Worm (Caenorhabditis elegans) whole organism, L4 larva: ENCODE measurements around the gene C06E4.5.

Experiments used
- F10B5.3 ChIP-seq: sonication (generic microtip); optimal IDR thresholded peaks from 2 replicates; lab custom pipeline; 2016; ENCODE audit warnings: mild to moderate bottlenecking, missing genetic modification characterization, missing compliant biosample characterization
- F26F4.8 ChIP-seq: fragments of 200-800 bp; sonication (Bioruptor generic); conservative IDR thresholded peaks from 2 replicates; pipeline ENCODE4 v1.3.6; 2022; ENCODE audit warnings: missing genetic modification characterization, missing compliant biosample characterization
- F37D6.2 ChIP-seq: sonication (generic microtip); optimal IDR thresholded peaks from 2 replicates; lab custom pipeline; 2016; ENCODE audit warnings: mild to moderate bottlenecking, missing genetic modification characterization, missing compliant biosample characterization
- T26A8.4 ChIP-seq: fragments of 200-800 bp; sonication (Bioruptor generic); IDR thresholded peaks from 2 replicates; pipeline ENCODE4 v1.3.6; 2022; ENCODE audit warnings: missing genetic modification characterization, missing compliant biosample characterization
- Y48G9A.11 ChIP-seq: fragments of 200-800 bp; sonication (Bioruptor generic); IDR thresholded peaks from 2 replicates; pipeline ENCODE4 v1.3.6; 2022; ENCODE audit warnings: missing genetic modification reagents, missing genetic modification characterization, missing compliant biosample characterization
- Y5F2A.4 ChIP-seq: fragments of 200-800 bp; sonication (Bioruptor generic); optimal IDR thresholded peaks from 2 replicates; lab custom pipeline; 2018; ENCODE audit warnings: mild to moderate bottlenecking, missing genetic modification characterization, missing compliant biosample characterization
- aha-1 ChIP-seq: fragments of 150-350 bp; peaks from one replicate; lab custom pipeline; 2014; ENCODE audit warnings: missing biosample characterization, missing genetic modification characterization
- ama-1 ChIP-seq: fragments of 150-350 bp; optimal IDR thresholded peaks from 2 replicates; lab custom pipeline; 2014; ENCODE audit warnings: inconsistent platforms, mixed read lengths
- arid-1 ChIP-seq: fragments of 200-800 bp; sonication (Bioruptor generic); conservative IDR thresholded peaks from 2 replicates; pipeline ENCODE4 v1.3.6; 2022; ENCODE audit warnings: missing genetic modification reagents, missing genetic modification characterization, missing compliant biosample characterization
- ceh-44 ChIP-seq: fragments of 200-800 bp; sonication (Bioruptor generic); IDR thresholded peaks from 2 replicates; pipeline ENCODE4 v1.3.6; 2022; ENCODE audit warnings: missing genetic modification reagents, missing genetic modification characterization, missing compliant biosample characterization
- ceh-62 ChIP-seq: sonication (generic microtip); optimal IDR thresholded peaks from 2 replicates; lab custom pipeline; 2017; ENCODE audit warnings: missing biosample characterization, missing genetic modification characterization
- ceh-82 ChIP-seq: sonication (generic microtip); optimal IDR thresholded peaks from 2 replicates; lab custom pipeline; 2017; ENCODE audit warnings: missing biosample characterization, missing genetic modification characterization
- ces-1 ChIP-seq: fragments of 150-350 bp; sonication (generic microtip); optimal IDR thresholded peaks from 4 replicates; lab custom pipeline; 2014; ENCODE audit warnings: missing biosample characterization, missing genetic modification reagents, missing genetic modification characterization
- daf-12 ChIP-seq: fragments of 150-350 bp; optimal IDR thresholded peaks from 2 replicates; lab custom pipeline; 2014; ENCODE audit warnings: missing biosample characterization, missing genetic modification reagents, missing genetic modification characterization
- daf-8 ChIP-seq: fragments of 200-800 bp; sonication (Bioruptor generic); IDR thresholded peaks from 2 replicates; pipeline ENCODE4 v1.3.6; 2022; ENCODE audit warnings: missing genetic modification characterization, missing compliant biosample characterization
- dmd-6 ChIP-seq: fragments of 200-800 bp; sonication (Bioruptor generic); IDR thresholded peaks from 2 replicates; pipeline ENCODE4 v1.3.6; 2022; ENCODE audit warnings: missing genetic modification reagents, missing genetic modification characterization, missing compliant biosample characterization
- duxl-1 ChIP-seq: sonication (generic microtip); optimal IDR thresholded peaks from 2 replicates; lab custom pipeline; 2016; ENCODE audit warnings: mild to moderate bottlenecking, missing genetic modification characterization, moderate library complexity, missing compliant biosample characterization; ENCODE audit not compliant: poor library complexity
- dve-1 ChIP-seq: sonication (generic microtip); optimal IDR thresholded peaks from 2 replicates; lab custom pipeline; 2017; ENCODE audit warnings: antibody characterized with exemption, mild to moderate bottlenecking, missing genetic modification characterization, missing compliant biosample characterization; ENCODE audit not compliant: insufficient read depth
- egl-43 ChIP-seq: fragments of 200-800 bp; sonication (Bioruptor generic); IDR thresholded peaks from 2 replicates; pipeline ENCODE4 v1.3.6; 2022; ENCODE audit warnings: missing genetic modification reagents, missing genetic modification characterization, missing compliant biosample characterization
- fkh-10 ChIP-seq: fragments of 150-350 bp; optimal IDR thresholded peaks from 2 replicates; lab custom pipeline; 2014; ENCODE audit warnings: missing biosample characterization, missing genetic modification reagents, missing genetic modification characterization
- fos-1 ChIP-seq: fragments of 150-350 bp; optimal IDR thresholded peaks from 2 replicates; lab custom pipeline; 2014; ENCODE audit warnings: missing biosample characterization, missing genetic modification characterization
- hif-1 ChIP-seq, 2 experiments: sonication (generic microtip); optimal IDR thresholded peaks; 2 replicates each; lab custom pipeline; 2016 to 2017; ENCODE audit warnings: missing compliant biosample characterization in 2 of 2, missing genetic modification characterization in 2 of 2, missing genetic modification reagents in 2 of 2, missing genotype in 2 of 2, mild to moderate bottlenecking in 1 of 2
- hlh-11 ChIP-seq: fragments of 200-800 bp; sonication (Bioruptor generic); optimal IDR thresholded peaks from 2 replicates; lab custom pipeline; 2018; ENCODE audit warnings: mild to moderate bottlenecking, missing genetic modification characterization, missing compliant biosample characterization
- jun-1 ChIP-seq: fragments of 150-350 bp; optimal IDR thresholded peaks from 2 replicates; lab custom pipeline; 2014; ENCODE audit warnings: missing biosample characterization, missing genetic modification reagents, missing genetic modification characterization
- lim-7 ChIP-seq: fragments of 200-800 bp; sonication (Bioruptor generic); IDR thresholded peaks from 2 replicates; pipeline ENCODE4 v1.3.6; 2022; ENCODE audit warnings: missing genetic modification characterization, missing compliant biosample characterization
- lin-1 ChIP-seq: fragments of 200-800 bp; sonication (Bioruptor generic); IDR thresholded peaks from 2 replicates; pipeline ENCODE4 v1.3.6; 2022; ENCODE audit warnings: missing genetic modification reagents, missing genetic modification characterization, missing compliant biosample characterization
- lin-13 ChIP-seq: fragments of 150-350 bp; optimal IDR thresholded peaks from 2 replicates; lab custom pipeline; 2014; ENCODE audit warnings: missing biosample characterization, missing genetic modification reagents, missing genetic modification characterization
- lin-38 ChIP-seq: fragments of 200-800 bp; sonication (Bioruptor generic); IDR thresholded peaks from 2 replicates; pipeline ENCODE4 v1.3.6; 2022; ENCODE audit warnings: missing genetic modification reagents, missing genetic modification characterization, missing compliant biosample characterization
- lin-39 ChIP-seq: fragments of 150-350 bp; optimal IDR thresholded peaks from 2 replicates; lab custom pipeline; 2014; ENCODE audit warnings: missing biosample characterization, missing genetic modification reagents, missing genetic modification characterization
- mdl-1 ChIP-seq, 2 experiments: fragments of 150-350 bp in 1 of 2; sonication (generic microtip) in 1 of 2; optimal IDR thresholded peaks; 2 replicates each; lab custom pipeline; 2014 to 2017; ENCODE audit warnings: missing biosample characterization in 2 of 2, missing genetic modification characterization in 2 of 2
- mdt-29 ChIP-seq: fragments of 200-800 bp; sonication (Bioruptor generic); IDR thresholded peaks from 2 replicates; pipeline ENCODE4 v1.3.6; 2022; ENCODE audit warnings: missing genetic modification reagents, missing genetic modification characterization, missing compliant biosample characterization
- nhr-102 ChIP-seq: sonication (generic microtip); optimal IDR thresholded peaks from 2 replicates; lab custom pipeline; 2016; ENCODE audit warnings: mild to moderate bottlenecking, missing genetic modification characterization, moderate library complexity, missing compliant biosample characterization
- nhr-111 ChIP-seq: fragments of 200-800 bp; sonication (Bioruptor generic); optimal IDR thresholded peaks from 2 replicates; lab custom pipeline; 2018; ENCODE audit warnings: mild to moderate bottlenecking, missing genetic modification characterization, missing compliant biosample characterization
- nhr-237 ChIP-seq: sonication (generic microtip); optimal IDR thresholded peaks from 2 replicates; lab custom pipeline; 2017; ENCODE audit warnings: missing biosample characterization, missing genetic modification characterization
- nhr-42 ChIP-seq: fragments of 200-800 bp; sonication (Bioruptor generic); IDR thresholded peaks from 2 replicates; pipeline ENCODE4 v1.3.6; 2022; ENCODE audit warnings: missing genetic modification characterization, missing compliant biosample characterization
- php-3 ChIP-seq: fragments of 200-800 bp; sonication (Bioruptor generic); IDR thresholded peaks from 2 replicates; pipeline ENCODE4 v1.3.6; 2022; ENCODE audit warnings: missing genetic modification reagents, missing genetic modification characterization, missing compliant biosample characterization
- pqm-1 ChIP-seq: sonication (generic microtip); optimal IDR thresholded peaks from 2 replicates; lab custom pipeline; 2017; ENCODE audit warnings: missing biosample characterization, missing genetic modification characterization
- rbr-2 ChIP-seq: sonication (generic microtip); optimal IDR thresholded peaks from 2 replicates; lab custom pipeline; 2016; ENCODE audit warnings: missing genotype, missing genetic modification characterization, missing compliant biosample characterization
- skn-1 ChIP-seq: fragments of 150-350 bp; optimal IDR thresholded peaks from 2 replicates; lab custom pipeline; 2014; ENCODE audit warnings: missing biosample characterization, missing genetic modification characterization
- snpc-4 ChIP-seq: fragments of 150-350 bp; optimal IDR thresholded peaks from 2 replicates; lab custom pipeline; 2014; ENCODE audit warnings: missing biosample characterization, missing genetic modification characterization
- spr-3 ChIP-seq: fragments of 200-800 bp; sonication (Bioruptor generic); optimal IDR thresholded peaks from 2 replicates; lab custom pipeline; 2018; ENCODE audit warnings: mild to moderate bottlenecking, missing genetic modification characterization, missing compliant biosample characterization
- tag-97 ChIP-seq: fragments of 200-800 bp; sonication (Bioruptor generic); IDR thresholded peaks from 2 replicates; pipeline ENCODE4 v1.3.6; 2022; ENCODE audit warnings: missing genetic modification characterization, missing compliant biosample characterization
- tra-1 ChIP-seq: fragments of 200-800 bp; sonication (Bioruptor generic); IDR thresholded peaks from 2 replicates; pipeline ENCODE4 v1.3.6; 2022; ENCODE audit warnings: missing genetic modification reagents, missing genetic modification characterization, missing compliant biosample characterization
- unc-130 ChIP-seq: sonication (generic microtip); optimal IDR thresholded peaks from 2 replicates; lab custom pipeline; 2016; ENCODE audit warnings: missing genetic modification reagents, missing genetic modification characterization, missing compliant biosample characterization
- unc-39 ChIP-seq: sonication (generic microtip); optimal IDR thresholded peaks from 2 replicates; lab custom pipeline; 2017; ENCODE audit warnings: missing biosample characterization, missing genetic modification characterization
- unc-62 ChIP-seq, 3 experiments: fragments of 150-350 bp in 1 of 3; sonication (generic microtip); optimal IDR thresholded peaks in 2 of 3; peaks in 1 of 3; 1 replicate in 1 of 3; 2 replicates in 2 of 3; lab custom pipeline; 2014 to 2017; ENCODE audit warnings: missing biosample characterization in 3 of 3, missing genetic modification characterization in 3 of 3, missing genetic modification reagents in 3 of 3, missing genotype in 1 of 3
- vab-7 ChIP-seq: fragments of 200-800 bp; sonication (Bioruptor generic); IDR thresholded peaks from 2 replicates; pipeline ENCODE4 v1.3.6; 2022; ENCODE audit warnings: missing genetic modification reagents, missing genetic modification characterization, missing compliant biosample characterization
- zfp-2 ChIP-seq: sonication (generic microtip); optimal IDR thresholded peaks from 2 replicates; lab custom pipeline; 2016; ENCODE audit warnings: mild to moderate bottlenecking, missing genetic modification characterization, missing compliant biosample characterization
- zfp-3 ChIP-seq: fragments of 200-800 bp; sonication (Bioruptor generic); conservative IDR thresholded peaks from 2 replicates; pipeline ENCODE4 v1.3.6; 2022; ENCODE audit warnings: missing genetic modification reagents, missing genetic modification characterization, missing compliant biosample characterization

Gene C06E4.5

ce11 chrIV:7237668-7238214 is 17.0 kb upstream of the C06E4.5 start, which contains the start of gene elo-3 (continued):
- TF ChIP-seq F37D6.2 (no peak), snpc-4 (tag; lab: Kevin White, UChicago) (no peak), nhr-102 (peak; percentile 41), pqm-1 (tag; lab: Kevin White, UChicago) (peak; percentile 75), Y48G9A.11 (GFP tag; lab: Robert Waterston, UW) (no peak), hlh-11 (tag; lab: Kevin White, UChicago) (peak; percentile 15), F26F4.8 (no peak), Y5F2A.4 (GFP tag; lab: Kevin White, UChicago) (no peak), php-3 (GFP tag; lab: Robert Waterston, UW) (peak; percentile 47; the same call in 1 of the 2 replicates), lin-1 (GFP tag; lab: Robert Waterston, UW) (peak; percentile 65; the same call in 1 of the 2 replicates)

- no peak for TF ChIP-seq tra-1
- no peak for TF ChIP-seq fos-1 (tag; lab: Kevin White, UChicago)
- TF ChIP-seq daf-12, result no peak
- TF ChIP-seq T26A8.4 (GFP tag; lab: Robert Waterston, UW), result no peak
- TF ChIP-seq lin-39 (tag; lab: Kevin White, UChicago), result no peak
- TF ChIP-seq egl-43 (GFP tag; lab: Robert Waterston, UW), result no peak
- peak; percentile 23 for TF ChIP-seq rbr-2 (tag; lab: Kevin White, UChicago)
- no peak for TF ChIP-seq pqm-1 (tag; lab: Kevin White, UChicago)
- no peak for TF ChIP-seq lim-7 (GFP tag; lab: Robert Waterston, UW)
- no peak for TF ChIP-seq ceh-62
- no peak for TF ChIP-seq dve-1
- TF ChIP-seq jun-1 (tag; lab: Kevin White, UChicago), result peak; percentile 24
- no peak for TF ChIP-seq skn-1 (tag; lab: Kevin White, UChicago)
- no peak for TF ChIP-seq nhr-237 (tag; lab: Kevin White, UChicago)
- TF ChIP-seq ceh-44 (GFP tag; lab: Robert Waterston, UW), result no peak
- TF ChIP-seq vab-7 (GFP tag; lab: Robert Waterston, UW), result no peak
- no peak for TF ChIP-seq daf-8 (GFP tag; lab: Robert Waterston, UW)
- TF ChIP-seq lin-38 (GFP tag; lab: Robert Waterston, UW), result peak; percentile 54
- TF ChIP-seq ceh-82 (tag; lab: Kevin White, UChicago), result no peak
- no peak for TF ChIP-seq unc-130 (GFP tag; lab: Kevin White, UChicago)
- no peak for TF ChIP-seq ces-1 (GFP tag; lab: Kevin White, UChicago)
- TF ChIP-seq nhr-42 (GFP tag; lab: Robert Waterston, UW), result no peak
- no peak for TF ChIP-seq hif-1 (tag; optimal IDR thresholded peaks at IDR 0.05; lab: Kevin White, UChicago)
- TF ChIP-seq F26F4.8, result no peak
- no peak for TF ChIP-seq zfp-3 (GFP tag; lab: Robert Waterston, UW)
- no peak for TF ChIP-seq spr-3 (GFP tag; lab: Kevin White, UChicago)
- TF ChIP-seq mdl-1 (tag; optimal IDR thresholded peaks at IDR 0.05; lab: Kevin White, UChicago), result no peak
- peak; percentile 56 for TF ChIP-seq aha-1 (tag; lab: Kevin White, UChicago)
- TF ChIP-seq lin-13 (GFP tag; lab: Kevin White, UChicago), result no peak
- TF ChIP-seq unc-62 (GFP tag; optimal IDR thresholded peaks at IDR 0.05 in 1 of 2; lab: Kevin White, UChicago), result no peak
- no peak for TF ChIP-seq unc-62 (tag; optimal IDR thresholded peaks at IDR 0.05; lab: Kevin White, UChicago)
- no peak for TF ChIP-seq F10B5.3 (tag; lab: Kevin White, UChicago)
- TF ChIP-seq mdt-29, result no peak
- TF ChIP-seq fkh-10, result no peak
- TF ChIP-seq ama-1 (lab: Kevin White, UChicago), result no peak
- TF ChIP-seq dmd-6 (GFP tag; lab: Robert Waterston, UW), result no peak
- peak; percentile 14 for TF ChIP-seq hlh-11 (tag; lab: Kevin White, UChicago)
- no peak for TF ChIP-seq tag-97 (GFP tag; lab: Robert Waterston, UW)
- no peak for TF ChIP-seq zfp-2 (tag; lab: Kevin White, UChicago)
- TF ChIP-seq arid-1 (GFP tag; lab: Robert Waterston, UW), result no peak
- 0 out of 2 replicates have a peak, but pooled peaks have one; percentile 17 for TF ChIP-seq lin-1 (GFP tag; lab: Robert Waterston, UW)
- TF ChIP-seq nhr-111 (GFP tag; lab: Kevin White, UChicago), result no peak
- TF ChIP-seq duxl-1 (tag; lab: Kevin White, UChicago), result no peak
- no peak for TF ChIP-seq unc-39 (tag; lab: Kevin White, UChicago)
These were observed 14.2 kb upstream of the C06E4.5 start for ce11 chrIV:7240564-7240963.
